Worm (Caenorhabditis elegans): ENCODE results near the gene faah-6.

- TF ChIP-seq lin-13 (GFP tag; optimal IDR thresholded peaks at IDR 0.05) (no peak), lin-39 (tag; optimal IDR thresholded peaks at IDR 0.05) (no peak), skn-1 (tag; optimal IDR thresholded peaks at IDR 0.05) (no peak), dmd-4 (tag; optimal IDR thresholded peaks at IDR 0.05) (no peak), ceh-82 (tag; optimal IDR thresholded peaks at IDR 0.05) (no peak), alr-1 (tag; optimal IDR thresholded peaks at IDR 0.05) (no peak), ceh-16 (tag; optimal IDR thresholded peaks at IDR 0.05) (no peak), blmp-1 (tag; optimal IDR thresholded peaks at IDR 0.05; ENCODE audit: insufficient read depth) (no peak), zag-1 (tag; optimal IDR thresholded peaks at IDR 0.05) (no peak), unc-62 (GFP tag; optimal IDR thresholded peaks at IDR 0.05) (no peak)
Observed at ce11 chrIII:11615802-11616201, 34.5 kb upstream of the faah-6 start.

Data from whole organism, L2 larva.